Worm (Caenorhabditis elegans) whole organism, L4 larva: ENCODE results near the gene nhr-159.

Experiments used
- jun-1 ChIP-seq: fragments of 150-350 bp; optimal IDR thresholded peaks from 2 replicates; lab custom pipeline; 2014; ENCODE audit warnings: missing biosample characterization, missing genetic modification reagents, missing genetic modification characterization
- lin-13 ChIP-seq: fragments of 150-350 bp; optimal IDR thresholded peaks from 2 replicates; lab custom pipeline; 2014; ENCODE audit warnings: missing biosample characterization, missing genetic modification reagents, missing genetic modification characterization
- ztf-11 ChIP-seq: fragments of 150-350 bp; optimal IDR thresholded peaks from 2 replicates; lab custom pipeline; 2014; ENCODE audit warnings: missing biosample characterization, missing genetic modification characterization

DNA sequence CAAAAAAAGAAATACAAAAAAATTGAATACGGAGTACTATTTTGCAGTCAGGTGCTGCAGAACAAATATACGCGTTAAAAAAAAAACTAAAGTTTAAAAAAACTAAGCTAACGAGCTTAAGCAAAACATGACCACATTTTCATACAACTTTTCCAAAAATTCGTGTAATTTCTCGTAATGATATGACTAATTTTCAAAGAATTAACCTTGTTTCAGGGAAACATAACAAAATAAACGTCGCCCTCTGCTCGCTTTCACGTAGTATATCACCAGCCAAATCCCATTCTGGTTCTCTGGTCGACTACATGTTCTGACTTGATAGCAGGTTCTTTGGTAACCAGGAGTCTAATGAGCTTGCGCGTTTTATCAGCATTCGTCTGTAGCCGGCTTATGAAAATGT is 7.8 kb downstream of the nhr-159 start:
- TF ChIP-seq jun-1 (no peak), ztf-11 (tag; lab: Kevin White, UChicago) (no peak), lin-13 (GFP tag; lab: Kevin White, UChicago) (no peak)
